Worm (Caenorhabditis elegans) whole organism, midembryonic: Measurements from ENCODE around the gene F09G2.1.

Source experiments
- klf-2 ChIP-seq: fragments of 200-800 bp; sonication (Bioruptor generic); conservative IDR thresholded peaks from 2 replicates; pipeline ENCODE4 v1.3.6; 2022; ENCODE audit warnings: missing genetic modification reagents, missing genetic modification characterization, missing compliant biosample characterization
- ref-1 ChIP-seq: fragments of 200-800 bp; sonication (Bioruptor generic); conservative IDR thresholded peaks from 2 replicates; pipeline ENCODE4 v1.3.6; 2022; ENCODE audit warnings: missing genetic modification reagents, missing genetic modification characterization, missing compliant biosample characterization
- ztf-29 ChIP-seq: fragments of 200-800 bp; sonication (Bioruptor generic); IDR thresholded peaks from 2 replicates; pipeline ENCODE4 v1.3.6; 2022; ENCODE audit warnings: missing genetic modification reagents, missing genetic modification characterization, missing compliant biosample characterization

DNA sequence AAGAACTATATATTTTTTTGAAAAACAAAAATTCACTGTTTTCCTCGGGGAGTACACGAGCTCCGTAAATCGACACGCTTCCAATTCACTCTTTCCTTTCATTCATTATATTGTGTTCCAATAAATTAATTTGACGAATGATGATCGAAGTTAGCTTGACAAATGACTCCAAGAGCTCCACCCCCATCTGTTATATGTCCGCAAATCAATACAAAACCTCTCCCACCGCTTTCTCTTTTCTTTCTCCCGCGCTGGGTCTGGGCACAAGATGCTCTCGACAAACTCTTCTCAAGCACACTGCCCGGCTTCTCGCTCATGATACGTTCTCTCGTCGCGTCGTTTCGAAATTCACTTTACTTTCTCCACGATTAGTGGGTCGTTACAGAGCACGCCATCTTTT lies 23.9 kb downstream of the F09G2.1 start, which contains the start of gene C13F10.1:
- TF ChIP-seq klf-2 (no peak), ztf-29 (GFP tag; lab: Robert Waterston, UW) (no peak), ref-1 (GFP tag; lab: Robert Waterston, UW) (no peak)
